Fruit fly (Drosophila melanogaster) Kc167 (cell line): ENCODE data around the gene Nemp.

ENCODE experiments used
- Myc ChIP-seq: fragments of >200 bp; optimal IDR thresholded peaks from 2 replicates; lab custom pipeline; 2017; ENCODE audit warnings: missing external identifiers
- Sin3A ChIP-seq: fragments of >200 bp; optimal IDR thresholded peaks from 2 replicates; lab custom pipeline; 2018; ENCODE audit warnings: missing external identifiers
- h ChIP-seq: fragments of >200 bp; optimal IDR thresholded peaks from 3 replicates; lab custom pipeline; 2018; ENCODE audit warnings: missing external identifiers
- insv ChIP-seq: fragments of >200 bp; optimal IDR thresholded peaks from 3 replicates; lab custom pipeline; 2018; ENCODE audit warnings: missing external identifiers
- psq ChIP-seq: fragments of >200 bp; optimal IDR thresholded peaks from 2 replicates; lab custom pipeline; 2017; ENCODE audit warnings: missing external identifiers
- ttk ChIP-seq: sonication (Bioruptor generic); optimal IDR thresholded peaks from 2 replicates; lab custom pipeline; 2017; ENCODE audit warnings: missing external identifiers

The Nemp gene

dm6 chrX:16664405-16665064 lies 9.7 kb upstream of the Nemp start, which contains the start of gene CG15865:
Gene CG15865, minus strand, starts transcription at chrX:16664455.
- TF ChIP-seq Myc (lab: Kevin White, UChicago), result no peak
- TF ChIP-seq insv (lab: Kevin White, UChicago), result no peak
- TF ChIP-seq ttk (lab: Kevin White, UChicago), result no peak
- TF ChIP-seq h, result no peak
- no peak for TF ChIP-seq Sin3A (lab: Kevin White, UChicago)
- TF ChIP-seq psq, result no peak

dm6 chrX:16660632-16661031 lies 5.8 kb upstream of the Nemp start:
- TF ChIP-seq psq (no peak), insv (lab: Kevin White, UChicago) (no peak), h (no peak), ttk (lab: Kevin White, UChicago) (no peak), Myc (lab: Kevin White, UChicago) (no peak), Sin3A (lab: Kevin White, UChicago) (no peak)

- TF ChIP-seq Myc (lab: Kevin White, UChicago), result no peak
- TF ChIP-seq Sin3A (lab: Kevin White, UChicago), result no peak
- TF ChIP-seq ttk (lab: Kevin White, UChicago), result no peak
- TF ChIP-seq psq, result no peak
- TF ChIP-seq insv (lab: Kevin White, UChicago), result no peak
- no peak for TF ChIP-seq h
These were observed 965 bp upstream of the Nemp start for dm6 chrX:16655724-16656235.

- no peak for TF ChIP-seq Sin3A (lab: Kevin White, UChicago)
- TF ChIP-seq ttk (lab: Kevin White, UChicago), result no peak
- no peak for TF ChIP-seq Myc (lab: Kevin White, UChicago)
- no peak for TF ChIP-seq h
- no peak for TF ChIP-seq insv (lab: Kevin White, UChicago)
- no peak for TF ChIP-seq psq
These were observed 3.2 kb downstream of the Nemp start for dm6 chrX:16651625-16652024.

- TF ChIP-seq Myc (lab: Kevin White, UChicago) (no peak), h (no peak), psq (no peak), Sin3A (lab: Kevin White, UChicago) (no peak), ttk (lab: Kevin White, UChicago) (no peak), insv (lab: Kevin White, UChicago) (no peak)
These were observed 3.7 kb downstream of the Nemp start, which contains the start of the genes CG32573 and CG42512 for dm6 chrX:16651098-16651497. Gene CG32573, plus strand, starts transcription at chrX:16651376. Gene CG42512, plus strand, starts transcription at chrX:16651376.

- TF ChIP-seq insv (lab: Kevin White, UChicago) (no peak), Myc (lab: Kevin White, UChicago) (no peak), Sin3A (lab: Kevin White, UChicago) (no peak), ttk (lab: Kevin White, UChicago) (no peak), h (no peak), psq (no peak)
These were observed 4.4 kb downstream of the Nemp start for dm6 chrX:16650078-16651063.

dm6 chrX:16648435-16648781 lies 6.4 kb downstream of the Nemp start:
- TF ChIP-seq Sin3A (lab: Kevin White, UChicago) (no peak), psq (no peak), h (no peak), ttk (lab: Kevin White, UChicago) (no peak), insv (lab: Kevin White, UChicago) (no peak), Myc (lab: Kevin White, UChicago) (no peak)

- TF ChIP-seq ttk (lab: Kevin White, UChicago), result no peak
- no peak for TF ChIP-seq psq
- no peak for TF ChIP-seq h
- no peak for TF ChIP-seq Myc (lab: Kevin White, UChicago)
- TF ChIP-seq Sin3A (lab: Kevin White, UChicago), result no peak
These were observed 6.9 kb downstream of the Nemp start for dm6 chrX:16647737-16648434.

- TF ChIP-seq Myc (lab: Kevin White, UChicago), result no peak
- TF ChIP-seq ttk (lab: Kevin White, UChicago), result no peak
These were observed 7.7 kb downstream of the Nemp start for dm6 chrX:16647092-16647632.

dm6 chrX:16645472-16645871 lies 9.3 kb downstream of the Nemp start:
- TF ChIP-seq ttk (lab: Kevin White, UChicago) (no peak), psq (no peak), Sin3A (lab: Kevin White, UChicago) (no peak), h (no peak), insv (lab: Kevin White, UChicago) (no peak), Myc (lab: Kevin White, UChicago) (no peak)

dm6 chrX:16644535-16645131 lies 10.2 kb downstream of the Nemp start:
- TF ChIP-seq h (no peak), Sin3A (lab: Kevin White, UChicago) (no peak), ttk (lab: Kevin White, UChicago) (no peak), psq (no peak), Myc (lab: Kevin White, UChicago) (no peak), insv (lab: Kevin White, UChicago) (no peak)
